Fruit fly (Drosophila melanogaster) whole organism, embryonic: ENCODE data around the gene stg1.
A peak's percentile ranks its signal among the peaks of the same experiment; 100 is the strongest.

ENCODE experiments used
- Aef1 ChIP-seq: fragments of 200-800 bp; sonication (Bioruptor generic); IDR thresholded peaks from 3 replicates; pipeline ENCODE4 v1.3.6; 2022; ENCODE audit warnings: missing biosample characterization, missing genetic modification characterization
- CG10366 ChIP-seq: fragments of 200-800 bp; sonication (Bioruptor generic); IDR thresholded peaks from 2 replicates; pipeline ENCODE4 v1.3.6; 2022; ENCODE audit warnings: missing biosample characterization, missing genetic modification characterization
- CG10462 ChIP-seq: fragments of 200-800 bp; sonication (Bioruptor generic); optimal IDR thresholded peaks from 2 replicates; lab custom pipeline; 2016; ENCODE audit warnings: missing biosample characterization, missing genetic modification characterization
- CG10979 ChIP-seq: fragments of 200-800 bp; sonication (Bioruptor generic); optimal IDR thresholded peaks from 2 replicates; lab custom pipeline; 2018; ENCODE audit warnings: missing biosample characterization, mild to moderate bottlenecking, missing genetic modification characterization, moderate library complexity
- CG11696 ChIP-seq: fragments of 200-800 bp; sonication (Bioruptor generic); IDR thresholded peaks from 2 replicates; pipeline ENCODE4 v1.3.6; 2022; ENCODE audit warnings: missing biosample characterization, missing genetic modification characterization
- CG11723 ChIP-seq: fragments of 200-800 bp; sonication (Bioruptor generic); optimal IDR thresholded peaks from 2 replicates; lab custom pipeline; 2017; ENCODE audit warnings: missing biosample characterization, mild to moderate bottlenecking, missing genetic modification characterization
- CG12942 ChIP-seq: fragments of 200-800 bp; sonication (Bioruptor generic); optimal IDR thresholded peaks from 3 replicates; lab custom pipeline; 2016; ENCODE audit warnings: missing biosample characterization, missing genetic modification characterization
- CG13624 ChIP-seq: fragments of 200-800 bp; sonication (Bioruptor generic); optimal IDR thresholded peaks from 2 replicates; lab custom pipeline; 2016; ENCODE audit warnings: missing biosample characterization, missing genetic modification characterization
- CG13894 ChIP-seq: fragments of 200-800 bp; sonication (Bioruptor generic); optimal IDR thresholded peaks from 3 replicates; lab custom pipeline; 2018; ENCODE audit warnings: missing biosample characterization, mild to moderate bottlenecking, missing genetic modification characterization, moderate library complexity
- CG17568 ChIP-seq: fragments of 200-800 bp; sonication (Bioruptor generic); optimal IDR thresholded peaks from 2 replicates; lab custom pipeline; 2018; ENCODE audit warnings: missing biosample characterization, mild to moderate bottlenecking, missing genetic modification characterization, moderate library complexity
- CG18011 ChIP-seq: fragments of 200-800 bp; sonication (Bioruptor generic); optimal IDR thresholded peaks from 2 replicates; lab custom pipeline; 2017; ENCODE audit warnings: missing biosample characterization, missing genetic modification characterization, mild to moderate bottlenecking, moderate library complexity, missing genotype
- CG30403 ChIP-seq: fragments of 200-800 bp; sonication (Bioruptor generic); optimal IDR thresholded peaks from 3 replicates; lab custom pipeline; 2016; ENCODE audit warnings: missing biosample characterization, missing genetic modification characterization
- CG31224 ChIP-seq: fragments of 200-800 bp; sonication (Bioruptor generic); IDR thresholded peaks from 2 replicates; pipeline ENCODE4 v1.3.6; 2022; ENCODE audit warnings: missing biosample characterization, missing genetic modification characterization
- CG34422 ChIP-seq: fragments of 200-800 bp; sonication (Bioruptor generic); IDR thresholded peaks from 3 replicates; pipeline ENCODE4 v1.3.6; 2022; ENCODE audit warnings: missing biosample characterization, missing genetic modification characterization
- CG4404 ChIP-seq: fragments of 200-800 bp; sonication (Bioruptor generic); IDR thresholded peaks from 2 replicates; pipeline ENCODE4 v1.3.6; 2022; ENCODE audit warnings: missing biosample characterization, missing genetic modification characterization
- CG6272 ChIP-seq: fragments of 200-800 bp; sonication (Bioruptor generic); IDR thresholded peaks from 2 replicates; pipeline ENCODE4 v1.3.6; 2022; ENCODE audit warnings: missing biosample characterization, missing genetic modification characterization
- CG7786 ChIP-seq: fragments of 200-800 bp; sonication (Bioruptor generic); optimal IDR thresholded peaks from 2 replicates; lab custom pipeline; 2016; ENCODE audit warnings: missing biosample characterization, missing genetic modification characterization
- CG8388 ChIP-seq: fragments of 200-800 bp; sonication (Bioruptor generic); optimal IDR thresholded peaks from 2 replicates; lab custom pipeline; 2019; ENCODE audit warnings: missing biosample characterization, mild to moderate bottlenecking, missing genetic modification characterization, moderate library complexity
- CG8944 ChIP-seq: fragments of 200-800 bp; sonication (Bioruptor generic); optimal IDR thresholded peaks from 3 replicates; lab custom pipeline; 2016; ENCODE audit warnings: missing biosample characterization, missing genetic modification characterization
- CG9609 ChIP-seq: fragments of 200-800 bp; sonication (Bioruptor generic); optimal IDR thresholded peaks from 3 replicates; lab custom pipeline; 2016; ENCODE audit warnings: missing biosample characterization, missing genetic modification characterization
- Dip2 ChIP-seq: fragments of 200-800 bp; sonication (Bioruptor generic); IDR thresholded peaks from 2 replicates; pipeline ENCODE4 v1.3.6; 2022; ENCODE audit warnings: missing biosample characterization, missing genetic modification characterization
- Fer2 ChIP-seq: fragments of 200-800 bp; sonication (Bioruptor generic); optimal IDR thresholded peaks from 2 replicates; lab custom pipeline; 2018; ENCODE audit warnings: missing biosample characterization, mild to moderate bottlenecking, missing genetic modification characterization, moderate library complexity
- GATAe ChIP-seq: fragments of 200-800 bp; sonication (Bioruptor generic); conservative IDR thresholded peaks from 2 replicates; pipeline ENCODE4 v1.3.6; 2022; ENCODE audit warnings: missing biosample characterization, missing genetic modification characterization
- MTF-1 ChIP-seq: fragments of 200-800 bp; sonication (Bioruptor generic); optimal IDR thresholded peaks from 2 replicates; lab custom pipeline; 2018; ENCODE audit warnings: missing biosample characterization, mild to moderate bottlenecking, missing genetic modification characterization, borderline replicate concordance
- Max ChIP-seq: fragments of 200-800 bp; sonication (Bioruptor generic); optimal IDR thresholded peaks from 2 replicates; lab custom pipeline; 2016; ENCODE audit warnings: missing biosample characterization, mild to moderate bottlenecking, missing genetic modification characterization
- Sry-β ChIP-seq: fragments of 200-800 bp; sonication (Bioruptor generic); optimal IDR thresholded peaks from 2 replicates; lab custom pipeline; 2018; ENCODE audit warnings: missing biosample characterization, mild to moderate bottlenecking, missing genetic modification characterization, moderate library complexity
- al ChIP-seq: fragments of 200-800 bp; sonication (Bioruptor generic); IDR thresholded peaks from 2 replicates; pipeline ENCODE4 v1.3.6; 2022; ENCODE audit warnings: missing biosample characterization, missing genetic modification characterization
- az2 ChIP-seq: fragments of 200-800 bp; sonication (Bioruptor generic); optimal IDR thresholded peaks from 3 replicates; lab custom pipeline; 2016; ENCODE audit warnings: missing biosample characterization, missing genetic modification characterization
- cas ChIP-seq: fragments of 200-800 bp; sonication (Bioruptor generic); IDR thresholded peaks from 2 replicates; pipeline ENCODE4 v1.3.6; 2022; ENCODE audit warnings: missing biosample characterization, missing genetic modification characterization
- caup ChIP-seq: fragments of 200-800 bp; sonication (Bioruptor generic); optimal IDR thresholded peaks from 3 replicates; lab custom pipeline; 2017; ENCODE audit warnings: missing biosample characterization, mild to moderate bottlenecking, missing genetic modification characterization, moderate library complexity; ENCODE audit not compliant: severe bottlenecking
- chinmo ChIP-seq: fragments of 200-800 bp; sonication (Bioruptor generic); IDR thresholded peaks from 4 replicates; pipeline ENCODE4 v1.3.6; 2022; ENCODE audit warnings: missing biosample characterization, missing genetic modification characterization; ENCODE audit not compliant: partially characterized antibody
- danr ChIP-seq: fragments of 200-800 bp; sonication (Bioruptor generic); IDR thresholded peaks from 2 replicates; pipeline ENCODE4 v1.3.6; 2022; ENCODE audit warnings: missing biosample characterization, missing genetic modification characterization
- en ChIP-seq: fragments of 200-800 bp; sonication (Bioruptor generic); optimal IDR thresholded peaks from 2 replicates; lab custom pipeline; 2016; ENCODE audit warnings: missing biosample characterization, missing genetic modification characterization
- fd3F ChIP-seq: fragments of 200-800 bp; sonication (Bioruptor generic); optimal IDR thresholded peaks from 2 replicates; lab custom pipeline; 2018; ENCODE audit warnings: missing biosample characterization, mild to moderate bottlenecking, missing genetic modification characterization, moderate library complexity
- gcm2 ChIP-seq: fragments of 200-800 bp; sonication (Bioruptor generic); optimal IDR thresholded peaks from 2 replicates; lab custom pipeline; 2016; ENCODE audit warnings: missing biosample characterization, missing genetic modification characterization
- hb ChIP-seq: fragments of 200-800 bp; sonication (Bioruptor generic); IDR thresholded peaks from 3 replicates; pipeline ENCODE4 v1.3.6; 2022; ENCODE audit warnings: missing biosample characterization, missing genetic modification characterization; ENCODE audit not compliant: partially characterized antibody
- lilli ChIP-seq: fragments of 200-800 bp; sonication (Bioruptor generic); optimal IDR thresholded peaks from 3 replicates; lab custom pipeline; 2016; ENCODE audit warnings: missing biosample characterization, missing genetic modification characterization
- lov ChIP-seq, 2 experiments: fragments of 200-800 bp in 1 of 2; fragments of >200 bp in 1 of 2; sonication (Bioruptor generic) in 1 of 2; IDR thresholded peaks in 1 of 2; optimal IDR thresholded peaks in 1 of 2; 2 replicates in 1 of 2; 3 replicates in 1 of 2; pipeline versions ENCODE4 v1.3.6 to Lab custom; 2017 to 2022; ENCODE audit warnings: missing biosample characterization in 1 of 2, missing genetic modification characterization in 1 of 2
- oc ChIP-seq: fragments of 200-800 bp; sonication (Bioruptor generic); optimal IDR thresholded peaks from 2 replicates; lab custom pipeline; 2018; ENCODE audit warnings: missing biosample characterization, mild to moderate bottlenecking, missing genetic modification characterization, moderate library complexity
- otp ChIP-seq: fragments of 200-800 bp; sonication (Bioruptor generic); IDR thresholded peaks from 3 replicates; pipeline ENCODE4, ENCODE4 v1.3.6; 2022; ENCODE audit warnings: missing biosample characterization, missing genetic modification characterization
- prd ChIP-seq, 3 experiments: fragments of >200 bp in 2 of 3; fragments of 200-800 bp in 1 of 3; sonication (Bioruptor generic) in 1 of 3; optimal IDR thresholded peaks in 2 of 3; IDR thresholded peaks in 1 of 3; 2 replicates in 2 of 3; 3 replicates in 1 of 3; pipeline versions ENCODE4 v1.3.6 to Lab custom; 2017 to 2022; ENCODE audit warnings: missing biosample characterization in 1 of 3, missing genetic modification characterization in 1 of 3
- sd ChIP-seq: fragments of 200-800 bp; sonication (Bioruptor generic); optimal IDR thresholded peaks from 3 replicates; lab custom pipeline; 2018; ENCODE audit warnings: missing biosample characterization, mild to moderate bottlenecking, missing genetic modification characterization, moderate library complexity
- sima ChIP-seq: fragments of 200-800 bp; sonication (Bioruptor generic); optimal IDR thresholded peaks from 2 replicates; lab custom pipeline; 2016; ENCODE audit warnings: missing biosample characterization, missing genetic modification characterization
- twi ChIP-seq: fragments of 200-800 bp; optimal IDR thresholded peaks from 2 replicates; lab custom pipeline; 2019; ENCODE audit warnings: missing biosample characterization, mild to moderate bottlenecking, missing genetic modification characterization, moderate library complexity
- unc-4 ChIP-seq: fragments of 200-800 bp; sonication (Bioruptor generic); IDR thresholded peaks from 2 replicates; pipeline ENCODE4 v1.3.6; 2022; ENCODE audit warnings: missing biosample characterization, missing genetic modification characterization; ENCODE audit not compliant: partially characterized antibody
- vfl ChIP-seq: fragments of 200-800 bp; sonication (Bioruptor generic); optimal IDR thresholded peaks from 2 replicates; lab custom pipeline; 2016; ENCODE audit warnings: missing biosample characterization, missing genetic modification characterization
- vnd ChIP-seq: fragments of 200-800 bp; sonication (Bioruptor generic); IDR thresholded peaks from 3 replicates; pipeline ENCODE4 v1.3.6; 2022; ENCODE audit warnings: missing biosample characterization, missing genetic modification characterization; ENCODE audit not compliant: partially characterized antibody
- z ChIP-seq: fragments of 200-800 bp; sonication (Bioruptor generic); IDR thresholded peaks from 3 replicates; pipeline ENCODE4 v1.3.6; 2022; ENCODE audit warnings: missing biosample characterization, missing genetic modification characterization
- zfh2 ChIP-seq: fragments of 200-800 bp; sonication (Bioruptor generic); optimal IDR thresholded peaks from 2 replicates; lab custom pipeline; 2016; ENCODE audit warnings: missing biosample characterization, missing genetic modification characterization

The stg1 gene

DNA sequence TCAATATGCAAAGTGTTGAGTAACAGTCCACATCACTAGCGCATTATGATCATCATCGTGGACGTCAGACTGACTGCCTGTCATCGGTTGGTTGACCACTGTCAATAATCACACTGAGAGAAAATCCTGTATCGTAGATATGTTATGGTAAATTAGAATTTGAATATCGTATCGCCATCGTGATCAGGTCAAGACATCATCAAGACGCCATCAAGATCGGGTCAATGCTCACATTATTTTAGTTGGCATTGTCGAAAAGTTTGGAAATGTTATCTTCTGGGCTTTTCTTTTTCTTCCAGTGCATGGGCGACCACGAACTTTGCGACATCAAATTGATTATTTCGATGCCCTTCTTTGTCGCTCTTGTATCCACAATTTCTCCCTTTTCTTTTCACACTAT, 34.7 kb upstream of the stg1 start (continued):
- TF ChIP-seq chinmo (GFP tag; lab: Robert Waterston, UW) (no peak), CG4404 (GFP tag; lab: Robert Waterston, UW) (peak; percentile 32; the same call in 1 of the 2 replicates), lov (optimal IDR thresholded peaks at IDR 0.05; lab: Kevin White, UChicago) (no peak), lov (GFP tag; IDR thresholded peaks at IDR 0.05; lab: Robert Waterston, UW) (peak; percentile 80; the same call in 2 of the 3 replicates), cas (GFP tag; lab: Robert Waterston, UW) (no peak), lilli (peak; percentile 88), Fer2 (tag; lab: Kevin White, UChicago) (peak; percentile 49), CG34422 (GFP tag; lab: Robert Waterston, UW) (peak; percentile 88), CG10462 (GFP tag; lab: Kevin White, UChicago) (peak; percentile 85), CG11723 (GFP tag; lab: Kevin White, UChicago) (peak; percentile 87), fd3F (GFP tag; lab: Kevin White, UChicago) (peak; percentile 83), CG9609 (peak; percentile 92), twi (peak; percentile 80), MTF-1 (peak; percentile 86), Dip2 (GFP tag; lab: Robert Waterston, UW) (no peak), CG10979 (tag; lab: Kevin White, UChicago) (peak; percentile 91), sd (tag; lab: Kevin White, UChicago) (peak; percentile 72), al (GFP tag; lab: Robert Waterston, UW) (peak; percentile 42; the same call in 1 of the 2 replicates), en (peak; percentile 84), CG6272 (peak; percentile 42; the same call in 1 of the 2 replicates), oc (tag; lab: Kevin White, UChicago) (peak; percentile 93), gcm2 (GFP tag; lab: Kevin White, UChicago) (peak; percentile 84), sima (GFP tag; lab: Kevin White, UChicago) (peak; percentile 78), CG8944 (GFP tag; lab: Kevin White, UChicago) (peak; percentile 90), prd (optimal IDR thresholded peaks at IDR 0.05; lab: Kevin White, UChicago) (no peak), prd (GFP tag; IDR thresholded peaks at IDR 0.05; lab: Robert Waterston, UW) (peak; percentile 87), vnd (GFP tag; lab: Robert Waterston, UW) (no peak), CG13624 (GFP tag; lab: Kevin White, UChicago) (peak; percentile 89), CG8388 (peak; percentile 92), CG30403 (GFP tag; lab: Kevin White, UChicago) (peak; percentile 91), CG12942 (GFP tag; lab: Kevin White, UChicago) (peak; percentile 89), z (GFP tag; lab: Robert Waterston, UW) (no peak), zfh2 (peak; percentile 82), Sry-β (GFP tag; lab: Kevin White, UChicago) (peak; percentile 22), CG7786 (GFP tag; lab: Kevin White, UChicago) (peak; percentile 91), GATAe (GFP tag; lab: Robert Waterston, UW) (no peak), unc-4 (no peak), Aef1 (peak; percentile 75), hb (no peak), Max (peak; percentile 61), otp (peak; percentile 77; the same call in 2 of the 3 replicates), CG31224 (GFP tag; lab: Robert Waterston, UW) (peak; percentile 55), az2 (GFP tag; lab: Kevin White, UChicago) (peak; percentile 91), CG13894 (tag; lab: Kevin White, UChicago) (no peak), CG17568 (GFP tag; lab: Kevin White, UChicago) (peak; percentile 88), caup (GFP tag; lab: Kevin White, UChicago) (peak; percentile 77), CG18011 (peak; percentile 67), vfl (GFP tag; lab: Kevin White, UChicago) (peak; percentile 60), CG11696 (GFP tag; lab: Robert Waterston, UW) (peak; percentile 76), CG10366 (GFP tag; lab: Robert Waterston, UW) (peak; percentile 89), danr (GFP tag; lab: Robert Waterston, UW) (peak; percentile 53)
